Worm (Caenorhabditis elegans): ENCODE measurements around the gene E03H12.5.

DNA sequence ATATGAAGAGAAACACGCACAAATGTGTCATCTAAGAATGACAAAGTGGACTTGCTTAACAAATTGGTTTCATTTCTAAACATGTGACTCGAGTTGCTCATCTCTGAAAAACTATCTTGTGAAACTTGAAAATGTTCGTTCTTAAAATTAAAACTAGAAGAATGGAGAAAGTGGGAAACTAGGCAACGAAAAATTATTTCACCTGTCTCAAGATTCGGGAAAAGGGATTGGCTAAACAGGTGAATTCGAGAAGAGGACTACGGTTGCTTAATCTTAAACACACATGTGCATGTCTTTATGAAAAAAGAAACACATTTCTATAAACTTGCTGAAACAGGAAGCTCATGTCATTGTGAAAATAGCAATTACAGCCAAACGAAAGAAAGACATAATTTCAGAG is 4.0 kb downstream of the E03H12.5 start, which contains the start of gene srz-24:
- no peak for TF ChIP-seq C16A3.4 (tag; optimal IDR thresholded peaks at IDR 0.05)
- TF ChIP-seq elt-3 (tag; optimal IDR thresholded peaks at IDR 0.05), result no peak
- TF ChIP-seq ztf-11 (tag; optimal IDR thresholded peaks at IDR 0.05), result no peak
- no peak for TF ChIP-seq aly-2 (tag; optimal IDR thresholded peaks at IDR 0.05)
- no peak for TF ChIP-seq rnt-1 (tag; optimal IDR thresholded peaks at IDR 0.05)
- no peak for TF ChIP-seq ama-1 (optimal IDR thresholded peaks at IDR 0.05)
- no peak for TF ChIP-seq unc-130 (tag; optimal IDR thresholded peaks at IDR 0.05)

All from whole organism, L1 larva.